Worm (Caenorhabditis elegans) whole organism, late embryonic: ENCODE results near the gene F22F1.3.
A peak's percentile ranks its signal among the peaks of the same experiment; 100 is the strongest.

Source experiments
- K09A11.1 ChIP-seq: sonication (generic microtip); optimal IDR thresholded peaks from 2 replicates; lab custom pipeline; 2017; ENCODE audit warnings: antibody characterized with exemption, mild to moderate bottlenecking, missing genetic modification characterization, missing compliant biosample characterization; ENCODE audit not compliant: insufficient read depth
- Y22D7AL.16 ChIP-seq: sonication (generic microtip); optimal IDR thresholded peaks from 2 replicates; lab custom pipeline; 2016; ENCODE audit warnings: missing genetic modification characterization, missing compliant biosample characterization
- ahr-1 ChIP-seq: sonication (generic microtip); optimal IDR thresholded peaks from 2 replicates; lab custom pipeline; 2016; ENCODE audit warnings: missing genetic modification characterization, missing compliant biosample characterization
- ceh-18 ChIP-seq: sonication (generic microtip); optimal IDR thresholded peaks from 2 replicates; lab custom pipeline; 2016; ENCODE audit warnings: missing genetic modification characterization, missing compliant biosample characterization
- ceh-19 ChIP-seq: fragments of 200-800 bp; sonication (Bioruptor generic); optimal IDR thresholded peaks from 2 replicates; lab custom pipeline; 2018; ENCODE audit warnings: mild to moderate bottlenecking, missing genetic modification characterization, missing compliant biosample characterization
- ceh-22 ChIP-seq: sonication (generic microtip); optimal IDR thresholded peaks from 2 replicates; lab custom pipeline; 2017; ENCODE audit warnings: missing biosample characterization, missing genetic modification characterization
- ceh-24 ChIP-seq: sonication (generic microtip); optimal IDR thresholded peaks from 2 replicates; lab custom pipeline; 2016; ENCODE audit warnings: mild to moderate bottlenecking, missing genetic modification characterization, missing compliant biosample characterization
- ceh-30 ChIP-seq: fragments of 150-350 bp; optimal IDR thresholded peaks from 2 replicates; lab custom pipeline; 2014; ENCODE audit warnings: missing biosample characterization, missing genetic modification characterization
- ceh-31 ChIP-seq: sonication (generic microtip); optimal IDR thresholded peaks from 2 replicates; lab custom pipeline; 2016; ENCODE audit warnings: missing genetic modification characterization, missing compliant biosample characterization
- ceh-34 ChIP-seq: sonication (generic microtip); optimal IDR thresholded peaks from 2 replicates; lab custom pipeline; 2016; ENCODE audit warnings: mild to moderate bottlenecking, missing genetic modification characterization, missing compliant biosample characterization
- ceh-48 ChIP-seq: sonication (generic microtip); optimal IDR thresholded peaks from 2 replicates; lab custom pipeline; 2016; ENCODE audit warnings: missing genetic modification characterization, inconsistent platforms, missing compliant biosample characterization
- ceh-6 ChIP-seq: fragments of 200-800 bp; sonication (Bioruptor generic); optimal IDR thresholded peaks from 2 replicates; lab custom pipeline; 2018; ENCODE audit warnings: mild to moderate bottlenecking, missing genetic modification characterization, missing compliant biosample characterization
- ceh-9 ChIP-seq: sonication (generic microtip); optimal IDR thresholded peaks from 2 replicates; lab custom pipeline; 2016; ENCODE audit warnings: mild to moderate bottlenecking, missing genetic modification characterization, inconsistent platforms, missing compliant biosample characterization
- dmd-4 ChIP-seq: sonication (generic microtip); optimal IDR thresholded peaks from 2 replicates; lab custom pipeline; 2016; ENCODE audit warnings: borderline replicate concordance, missing genetic modification characterization, missing compliant biosample characterization
- dve-1 ChIP-seq: sonication (generic microtip); optimal IDR thresholded peaks from 2 replicates; lab custom pipeline; 2017; ENCODE audit warnings: antibody characterized with exemption, mild to moderate bottlenecking, missing genetic modification characterization, missing compliant biosample characterization
- elt-2 ChIP-seq: sonication (generic microtip); optimal IDR thresholded peaks from 2 replicates; lab custom pipeline; 2016; ENCODE audit warnings: missing genetic modification reagents, missing genetic modification characterization, missing compliant biosample characterization
- elt-4 ChIP-seq: sonication (generic microtip); optimal IDR thresholded peaks from 2 replicates; lab custom pipeline; 2016; ENCODE audit warnings: missing genetic modification characterization, missing compliant biosample characterization
- ets-4 ChIP-seq: sonication (generic microtip); optimal IDR thresholded peaks from 2 replicates; lab custom pipeline; 2016; ENCODE audit warnings: missing genetic modification characterization, missing compliant biosample characterization
- eyg-1 ChIP-seq: sonication (generic microtip); optimal IDR thresholded peaks from 2 replicates; lab custom pipeline; 2016; ENCODE audit warnings: missing genotype, missing genetic modification characterization, missing compliant biosample characterization
- fax-1 ChIP-seq: sonication (generic microtip); optimal IDR thresholded peaks from 2 replicates; lab custom pipeline; 2016; ENCODE audit warnings: missing genotype, missing genetic modification characterization, missing compliant biosample characterization
- fkh-10 ChIP-seq: fragments of 150-350 bp; optimal IDR thresholded peaks from 2 replicates; lab custom pipeline; 2014; ENCODE audit warnings: missing biosample characterization, missing genetic modification reagents, missing genetic modification characterization
- fkh-6 ChIP-seq: sonication (generic microtip); optimal IDR thresholded peaks from 2 replicates; lab custom pipeline; 2016; ENCODE audit warnings: missing genetic modification characterization, missing compliant biosample characterization
- hlh-13 ChIP-seq: fragments of 200-800 bp; sonication (Bioruptor generic); optimal IDR thresholded peaks from 2 replicates; lab custom pipeline; 2018; ENCODE audit warnings: mild to moderate bottlenecking, missing genetic modification characterization, missing compliant biosample characterization
- hlh-15 ChIP-seq: sonication (generic microtip); optimal IDR thresholded peaks from 2 replicates; lab custom pipeline; 2016; ENCODE audit warnings: missing genetic modification characterization, missing compliant biosample characterization
- hlh-30 ChIP-seq: sonication (generic microtip); optimal IDR thresholded peaks from 2 replicates; lab custom pipeline; 2017; ENCODE audit warnings: antibody characterized with exemption, missing genetic modification characterization, missing compliant biosample characterization; ENCODE audit not compliant: insufficient read depth
- hlh-6 ChIP-seq: sonication (generic microtip); optimal IDR thresholded peaks from 2 replicates; lab custom pipeline; 2016; ENCODE audit warnings: missing genotype, missing genetic modification characterization, missing compliant biosample characterization
- hlh-8 ChIP-seq: sonication (generic microtip); optimal IDR thresholded peaks from 2 replicates; lab custom pipeline; 2016; ENCODE audit warnings: missing genotype, missing genetic modification characterization, missing compliant biosample characterization
- madf-2 ChIP-seq: sonication (generic microtip); optimal IDR thresholded peaks from 2 replicates; lab custom pipeline; 2017; ENCODE audit warnings: missing genetic modification characterization, missing compliant biosample characterization
- npax-4 ChIP-seq: sonication (generic microtip); optimal IDR thresholded peaks from 2 replicates; lab custom pipeline; 2016; ENCODE audit warnings: missing genetic modification characterization, missing compliant biosample characterization
- pag-3 ChIP-seq: sonication (generic microtip); optimal IDR thresholded peaks from 2 replicates; lab custom pipeline; 2016; ENCODE audit warnings: missing compliant biosample characterization, missing genetic modification characterization, borderline replicate concordance
- pha-2 ChIP-seq: sonication (generic microtip); optimal IDR thresholded peaks from 2 replicates; lab custom pipeline; 2017; ENCODE audit warnings: mild to moderate bottlenecking, missing genetic modification characterization, missing compliant biosample characterization
- ref-2 ChIP-seq: sonication (generic microtip); optimal IDR thresholded peaks from 2 replicates; lab custom pipeline; 2016; ENCODE audit warnings: missing genetic modification characterization, missing compliant biosample characterization
- rnt-1 ChIP-seq: sonication (generic microtip); optimal IDR thresholded peaks from 2 replicates; lab custom pipeline; 2016; ENCODE audit warnings: missing genetic modification characterization, missing compliant biosample characterization
- sdc-2 ChIP-seq: sonication (generic microtip); optimal IDR thresholded peaks from 2 replicates; lab custom pipeline; 2016; ENCODE audit warnings: missing genotype, missing genetic modification characterization, missing compliant biosample characterization
- sox-2 ChIP-seq: fragments of 200-800 bp; sonication (Bioruptor generic); IDR thresholded peaks from 2 replicates; pipeline ENCODE4 v1.3.6; 2022; ENCODE audit warnings: missing genetic modification reagents, missing genetic modification characterization, missing compliant biosample characterization
- ttx-3 ChIP-seq: sonication (generic microtip); optimal IDR thresholded peaks from 2 replicates; lab custom pipeline; 2016; ENCODE audit warnings: missing genetic modification reagents, missing genetic modification characterization, missing compliant biosample characterization
- unc-42 ChIP-seq: sonication (generic microtip); optimal IDR thresholded peaks from 2 replicates; lab custom pipeline; 2016; ENCODE audit warnings: missing genotype, missing genetic modification characterization, missing compliant biosample characterization
- ztf-16 ChIP-seq: sonication (generic microtip); optimal IDR thresholded peaks from 2 replicates; lab custom pipeline; 2017; ENCODE audit warnings: missing genetic modification characterization, missing compliant biosample characterization

Gene F22F1.3

DNA sequence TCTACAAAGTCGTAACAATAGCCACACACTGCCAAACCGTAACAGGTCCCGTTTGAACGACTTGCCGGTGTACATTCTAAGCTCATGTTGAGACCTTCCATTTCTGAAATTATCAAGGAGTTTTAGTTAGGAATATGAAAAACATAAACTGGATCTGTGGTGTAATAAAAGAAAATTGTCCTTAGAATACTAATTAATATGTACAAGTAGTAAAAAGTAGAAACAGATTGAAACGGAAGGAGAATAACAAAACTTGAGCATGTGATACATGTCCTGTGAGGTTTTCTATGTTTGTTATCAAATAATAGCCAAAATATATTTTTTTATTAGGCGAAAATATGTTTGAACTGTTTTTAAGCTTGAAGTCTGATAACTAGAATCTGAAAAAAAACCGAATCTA is 33.3 kb downstream of the F22F1.3 start, which contains the start of gene frpr-1:
frpr-1 (minus strand) TSS at position 101 of the 400 bp plus-strand sequence.
- TF ChIP-seq K09A11.1 (tag; lab: Kevin White, UChicago): no peak
- no peak for TF ChIP-seq ceh-6 (GFP tag; lab: Kevin White, UChicago)
- no peak for TF ChIP-seq hlh-6
- no peak for TF ChIP-seq ahr-1 (tag; lab: Kevin White, UChicago)

DNA sequence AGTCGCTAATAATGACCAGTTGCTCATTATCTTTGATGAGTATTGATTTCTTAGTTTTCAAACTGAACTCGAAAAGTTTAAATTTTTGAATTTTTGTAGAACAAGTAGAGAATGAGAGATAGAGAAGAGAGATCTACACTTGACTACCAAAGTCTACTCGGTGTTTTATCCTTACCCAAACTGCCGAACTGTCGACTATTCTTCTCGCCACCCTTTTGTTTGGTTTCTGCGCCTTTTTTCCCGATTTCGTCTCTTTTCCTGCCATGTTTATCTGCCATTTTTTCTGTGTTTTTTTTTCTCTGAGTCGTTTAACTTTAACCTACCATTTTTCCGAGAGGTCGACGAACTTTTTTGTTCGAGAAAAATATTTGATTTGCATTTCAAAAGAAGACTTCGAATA is 39.7 kb downstream of the F22F1.3 start, which contains the start of gene C02B8.12:
C02B8.12 (minus strand) TSS at position 175 of the 400 bp plus-strand sequence.
- TF ChIP-seq ref-2 (tag; lab: Kevin White, UChicago) (no peak), ztf-16 (tag; lab: Kevin White, UChicago) (no peak), dmd-4 (tag; lab: Kevin White, UChicago) (no peak), ttx-3 (tag; lab: Kevin White, UChicago) (no peak), rnt-1 (tag; lab: Kevin White, UChicago) (no peak), pag-3 (tag; lab: Kevin White, UChicago) (no peak), ahr-1 (tag; lab: Kevin White, UChicago) (no peak), ceh-31 (tag; lab: Kevin White, UChicago) (no peak), ceh-24 (tag; lab: Kevin White, UChicago) (no peak), ceh-48 (tag; lab: Kevin White, UChicago) (no peak), pha-2 (tag; lab: Kevin White, UChicago) (no peak), hlh-30 (no peak), ceh-18 (tag; lab: Kevin White, UChicago) (no peak), fkh-10 (GFP tag; lab: Kevin White, UChicago) (no peak), ceh-19 (GFP tag; lab: Kevin White, UChicago) (no peak), madf-2 (tag; lab: Kevin White, UChicago) (no peak), hlh-13 (GFP tag; lab: Kevin White, UChicago) (no peak), elt-2 (tag; lab: Kevin White, UChicago) (no peak)

DNA sequence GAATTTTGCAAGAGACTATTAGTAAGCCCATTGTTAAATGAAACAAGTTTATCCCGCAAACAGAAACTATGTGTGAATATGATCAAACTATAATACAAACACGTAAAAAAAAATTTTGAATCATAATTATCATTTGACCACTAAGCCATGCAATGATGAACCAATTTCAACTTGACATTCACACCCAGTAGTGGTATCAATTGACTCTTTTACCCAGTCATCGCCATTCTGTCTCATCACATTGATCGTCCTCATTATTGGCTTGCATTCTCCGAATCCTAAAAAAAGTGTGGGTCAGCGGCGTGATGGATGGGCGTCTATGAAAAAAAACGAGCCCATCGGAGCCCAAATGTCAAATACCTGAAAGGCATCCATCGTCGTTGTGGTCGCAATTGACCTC is 42.6 kb downstream of the F22F1.3 start:
- TF ChIP-seq sdc-2 (tag; lab: Kevin White, UChicago): no peak
- no peak for TF ChIP-seq npax-4
- no peak for TF ChIP-seq ceh-30 (tag; lab: Kevin White, UChicago)
- no peak for TF ChIP-seq ceh-9 (tag; lab: Kevin White, UChicago)
- TF ChIP-seq hlh-30: no peak
- no peak for TF ChIP-seq dmd-4 (tag; lab: Kevin White, UChicago)
- no peak for TF ChIP-seq hlh-13 (GFP tag; lab: Kevin White, UChicago)
- TF ChIP-seq elt-4 (tag; lab: Kevin White, UChicago): no peak
- TF ChIP-seq fkh-10 (GFP tag; lab: Kevin White, UChicago): no peak
- no peak for TF ChIP-seq fax-1 (tag; lab: Kevin White, UChicago)
- TF ChIP-seq sox-2 (GFP tag; lab: Robert Waterston, UW): no peak
- no peak for TF ChIP-seq eyg-1 (tag; lab: Kevin White, UChicago)
- TF ChIP-seq Y22D7AL.16: no peak
- no peak for TF ChIP-seq ets-4 (tag; lab: Kevin White, UChicago)
- TF ChIP-seq fkh-6: no peak
- no peak for TF ChIP-seq unc-42
- TF ChIP-seq ref-2 (tag; lab: Kevin White, UChicago): no peak
- TF ChIP-seq ceh-6 (GFP tag; lab: Kevin White, UChicago): no peak
- no peak for TF ChIP-seq ceh-34 (tag; lab: Kevin White, UChicago)
- TF ChIP-seq ceh-22 (tag; lab: Kevin White, UChicago): no peak

DNA sequence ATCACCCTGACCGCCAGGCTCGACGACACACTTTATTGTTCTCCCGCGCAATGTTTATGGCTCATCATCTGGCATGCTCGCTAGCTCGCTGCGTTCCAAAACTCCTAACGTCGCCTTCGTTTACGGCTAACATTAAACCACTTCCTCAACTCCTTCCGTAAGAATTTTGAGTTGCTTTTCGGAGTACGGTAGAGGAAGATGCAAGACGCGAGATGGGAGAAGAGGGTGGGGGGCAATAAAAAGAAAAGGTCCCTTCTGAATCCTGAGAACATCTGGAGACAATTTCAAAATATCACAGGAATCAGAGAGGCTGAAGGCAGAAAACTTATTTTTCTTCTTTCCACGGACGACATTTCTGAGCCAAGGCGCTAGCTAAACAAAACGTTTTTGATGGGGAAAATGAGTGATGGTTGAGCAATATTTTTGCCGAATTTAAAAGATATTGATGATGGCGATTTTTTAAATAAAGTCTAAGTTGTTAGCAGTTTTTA is 45.0 kb downstream of the F22F1.3 start:
- no peak for TF ChIP-seq hlh-15 (tag; lab: Kevin White, UChicago)
- no peak for TF ChIP-seq dve-1
- peak; percentile 98 for TF ChIP-seq hlh-8 (tag; lab: Kevin White, UChicago)
